Fruit fly (Drosophila melanogaster): ENCODE data around the gene CG13994.

The CG13994 gene

dm6 chr2L:6070656-6071231 lies 8.0 kb downstream of the CG13994 start, which contains the start of the genes CG9154 and Kr-h2 (continued):
- TF ChIP-seq CG2199 (GFP tag; IDR thresholded peaks at IDR 0.05) (no peak), Sox102F (GFP tag; optimal IDR thresholded peaks at IDR 0.05) (no peak), her (GFP tag; optimal IDR thresholded peaks at IDR 0.05) (no peak), sqz (GFP tag; optimal IDR thresholded peaks at IDR 0.05) (peak; percentile 31), CG8359 (GFP tag; optimal IDR thresholded peaks at IDR 0.05; ENCODE audit: borderline replicate concordance) (no peak), Camta (GFP tag; optimal IDR thresholded peaks at IDR 0.05) (no peak), CG13287 (GFP tag; IDR thresholded peaks at IDR 0.05; ENCODE audit: partially characterized antibody) (peak; percentile 64), kay (GFP tag; optimal IDR thresholded peaks at IDR 0.05) (no peak), NfI (GFP tag; optimal IDR thresholded peaks at IDR 0.05) (peak; percentile 56), bigmax (GFP tag; optimal IDR thresholded peaks at IDR 0.05) (no peak), CG7372 (GFP tag; IDR thresholded peaks at IDR 0.05) (no peak), Rx (GFP tag; IDR thresholded peaks at IDR 0.05) (no peak), CG15073 (GFP tag; optimal IDR thresholded peaks at IDR 0.05) (no peak), crc (GFP tag; optimal IDR thresholded peaks at IDR 0.05) (no peak), hkb (optimal IDR thresholded peaks at IDR 0.05) (no peak), hkb (GFP tag; IDR thresholded peaks at IDR 0.05) (no peak), CG42726 (GFP tag; IDR thresholded peaks at IDR 0.05; ENCODE audit: partially characterized antibody) (peak; percentile 69), CG14710 (tag; optimal IDR thresholded peaks at IDR 0.05) (peak; percentile 69), ro (GFP tag; IDR thresholded peaks at IDR 0.05) (no peak), Xrp1 (GFP tag; IDR thresholded peaks at IDR 0.05) (0 out of 2 replicates have a peak, but pooled peaks have one; percentile 7), gcm2 (GFP tag; optimal IDR thresholded peaks at IDR 0.05) (no peak), MTF-1 (GFP tag; optimal IDR thresholded peaks at IDR 0.05; ENCODE audit: borderline replicate concordance) (no peak), CG10979 (tag; optimal IDR thresholded peaks at IDR 0.05) (no peak), chinmo (GFP tag; IDR thresholded peaks at IDR 0.05; ENCODE audit: partially characterized antibody) (peak; percentile 23; the same call in 1 of the 4 replicates), CG7963 (GFP tag; IDR thresholded peaks at IDR 0.05; ENCODE audit: partially characterized antibody) (peak; percentile 77), Oaz (GFP tag; IDR thresholded peaks at IDR 0.05) (no peak), CG3995 (GFP tag; optimal IDR thresholded peaks at IDR 0.05) (peak; percentile 3), zen (tag; optimal IDR thresholded peaks at IDR 0.05) (peak; percentile 34), zf30C (GFP tag; optimal IDR thresholded peaks at IDR 0.05) (no peak), CG11085 (GFP tag; IDR thresholded peaks at IDR 0.05) (no peak), CG4282 (GFP tag; optimal IDR thresholded peaks at IDR 0.05) (no peak), Doc3 (GFP tag; IDR thresholded peaks at IDR 0.05; ENCODE audit: partially characterized antibody) (peak; percentile 44; the same call in 2 of the 3 replicates), sob (GFP tag; IDR thresholded peaks at IDR 0.05) (no peak), CG12769 (tag; optimal IDR thresholded peaks at IDR 0.05) (peak; percentile 5), CG7839 (tag; optimal IDR thresholded peaks at IDR 0.05) (peak; percentile 47), sisA (GFP tag; IDR thresholded peaks at IDR 0.05) (no peak), Ada2b (GFP tag; IDR thresholded peaks at IDR 0.05) (no peak), CG2678 (tag; optimal IDR thresholded peaks at IDR 0.05) (peak; percentile 56), seq (GFP tag; IDR thresholded peaks at IDR 0.05) (no peak), zfh2 (GFP tag; optimal IDR thresholded peaks at IDR 0.05) (peak; percentile 53), cas (GFP tag; IDR thresholded peaks at IDR 0.05) (no peak), Dfd (GFP tag; optimal IDR thresholded peaks at IDR 0.05) (no peak), jing (GFP tag; optimal IDR thresholded peaks at IDR 0.05) (no peak), sens-2 (GFP tag; IDR thresholded peaks at IDR 0.05) (no peak), shn (GFP tag; optimal IDR thresholded peaks at IDR 0.05) (peak; percentile 25), slp2 (GFP tag; optimal IDR thresholded peaks at IDR 0.05) (no peak), grau (tag; optimal IDR thresholded peaks at IDR 0.05) (peak; percentile 55), da (GFP tag; optimal IDR thresholded peaks at IDR 0.05) (no peak), CG9609 (GFP tag; optimal IDR thresholded peaks at IDR 0.05) (peak; percentile 14), Antp (GFP tag; optimal IDR thresholded peaks at IDR 0.05) (peak; percentile 32)

Measured in whole organism, embryonic.